Worm (Caenorhabditis elegans) whole organism, young adult: Measurements from ENCODE around the gene Y105C5B.15.
A peak's percentile ranks its signal among the peaks of the same experiment; 100 is the strongest.

Source experiments
- B0019.2 ChIP-seq: fragments of 200-800 bp; sonication (Bioruptor generic); conservative IDR thresholded peaks from 2 replicates; pipeline ENCODE4 v1.3.6; 2022; ENCODE audit warnings: missing genetic modification reagents, missing genetic modification characterization, missing compliant biosample characterization
- B0261.1 ChIP-seq: sonication (generic microtip); optimal IDR thresholded peaks from 2 replicates; lab custom pipeline; 2016; ENCODE audit warnings: mild to moderate bottlenecking, missing genetic modification characterization, moderate library complexity, missing compliant biosample characterization
- D2030.7 ChIP-seq: fragments of 200-800 bp; sonication (Bioruptor generic); IDR thresholded peaks from 2 replicates; pipeline ENCODE4 v1.3.6; 2022; ENCODE audit warnings: missing genetic modification reagents, missing genetic modification characterization, missing compliant biosample characterization
- F49E8.2 ChIP-seq: sonication (generic microtip); optimal IDR thresholded peaks from 3 replicates; lab custom pipeline; 2017; ENCODE audit warnings: missing genetic modification characterization, mild to moderate bottlenecking, missing compliant biosample characterization, antibody characterized with exemption, moderate library complexity; ENCODE audit not compliant: insufficient read depth
- T26A5.8 ChIP-seq: sonication (generic microtip); optimal IDR thresholded peaks from 2 replicates; lab custom pipeline; 2016; ENCODE audit warnings: missing genetic modification characterization, missing compliant biosample characterization
- Y53F4B.3 ChIP-seq: fragments of 200-800 bp; sonication (Bioruptor generic); IDR thresholded peaks from 2 replicates; pipeline ENCODE4 v1.3.6; 2022; ENCODE audit warnings: missing genetic modification reagents, missing genetic modification characterization, missing compliant biosample characterization
- Y53G8AR.9 ChIP-seq: fragments of 200-800 bp; sonication (Bioruptor generic); conservative IDR thresholded peaks from 2 replicates; pipeline ENCODE4 v1.3.6; 2022; ENCODE audit warnings: missing genetic modification reagents, missing genetic modification characterization, missing compliant biosample characterization
- Y79H2A.3 ChIP-seq: fragments of 200-800 bp; sonication (Bioruptor generic); conservative IDR thresholded peaks from 2 replicates; pipeline ENCODE4 v1.3.6; 2022; ENCODE audit warnings: missing genetic modification reagents, missing genetic modification characterization, missing compliant biosample characterization
- Y95B8A.8 ChIP-seq: fragments of 200-800 bp; sonication (Bioruptor generic); IDR thresholded peaks from 2 replicates; pipeline ENCODE4 v1.3.6; 2022; ENCODE audit warnings: missing genetic modification reagents, missing genetic modification characterization, missing compliant biosample characterization
- ama-1 ChIP-seq, 3 experiments: fragments of 150-350 bp in 1 of 3; sonication (generic microtip) in 2 of 3; optimal IDR thresholded peaks; 2 replicates each; lab custom pipeline; 2014 to 2018; ENCODE audit warnings: missing biosample characterization in 2 of 3, missing genetic modification characterization in 2 of 3, missing genetic modification reagents in 2 of 3
- aptf-2 ChIP-seq: fragments of 200-800 bp; sonication (Bioruptor generic); conservative IDR thresholded peaks from 2 replicates; pipeline ENCODE4 v1.3.6; 2022; ENCODE audit warnings: missing genetic modification reagents, missing genetic modification characterization, missing compliant biosample characterization
- attf-5 ChIP-seq: fragments of 200-800 bp; sonication (Bioruptor generic); optimal IDR thresholded peaks from 2 replicates; lab custom pipeline; 2018; ENCODE audit warnings: mild to moderate bottlenecking, missing genetic modification characterization, missing compliant biosample characterization
- attf-6 ChIP-seq: fragments of 200-800 bp; sonication (Bioruptor generic); IDR thresholded peaks from 2 replicates; pipeline ENCODE4 v1.3.6; 2022; ENCODE audit warnings: missing genetic modification reagents, missing genetic modification characterization, missing compliant biosample characterization
- bed-1 ChIP-seq: fragments of 200-800 bp; sonication (Bioruptor generic); IDR thresholded peaks from 2 replicates; pipeline ENCODE4 v1.3.6; 2022; ENCODE audit warnings: missing genetic modification reagents, missing genetic modification characterization, missing compliant biosample characterization
- ccch-3 ChIP-seq: fragments of 200-800 bp; sonication (Bioruptor generic); optimal IDR thresholded peaks from 2 replicates; lab custom pipeline; 2018; ENCODE audit warnings: mild to moderate bottlenecking, missing genetic modification characterization, missing compliant biosample characterization
- ceh-27 ChIP-seq: fragments of 200-800 bp; sonication (Bioruptor generic); optimal IDR thresholded peaks from 2 replicates; lab custom pipeline; 2018; ENCODE audit warnings: mild to moderate bottlenecking, missing genetic modification characterization, moderate library complexity, missing compliant biosample characterization
- ceh-79 ChIP-seq: sonication (generic microtip); optimal IDR thresholded peaks from 2 replicates; lab custom pipeline; 2017; ENCODE audit warnings: mild to moderate bottlenecking, missing genetic modification characterization, missing compliant biosample characterization
- ceh-91 ChIP-seq: fragments of 200-800 bp; sonication (Bioruptor generic); IDR thresholded peaks from 2 replicates; pipeline ENCODE4 v1.3.6; 2022; ENCODE audit warnings: missing genetic modification reagents, missing genetic modification characterization, missing compliant biosample characterization
- chd-7 ChIP-seq: sonication (generic microtip); optimal IDR thresholded peaks from 2 replicates; lab custom pipeline; 2016; ENCODE audit warnings: mild to moderate bottlenecking, missing genetic modification characterization, moderate library complexity, missing compliant biosample characterization
- dox-1 ChIP-seq: fragments of 200-800 bp; sonication (Bioruptor generic); IDR thresholded peaks from 2 replicates; pipeline ENCODE4 v1.3.6; 2022; ENCODE audit warnings: missing genetic modification reagents, missing genetic modification characterization, missing compliant biosample characterization
- efl-1 ChIP-seq: fragments of 150-350 bp; optimal IDR thresholded peaks from 2 replicates; lab custom pipeline; 2014; ENCODE audit warnings: missing biosample characterization, missing genetic modification reagents, missing genetic modification characterization
- egl-18 ChIP-seq: fragments of 200-800 bp; sonication (Bioruptor generic); IDR thresholded peaks from 2 replicates; pipeline ENCODE4 v1.3.6; 2022; ENCODE audit warnings: missing genetic modification reagents, missing genetic modification characterization, missing compliant biosample characterization
- fkh-3 ChIP-seq: sonication (generic microtip); optimal IDR thresholded peaks from 2 replicates; lab custom pipeline; 2016; ENCODE audit warnings: mild to moderate bottlenecking, missing genetic modification characterization, missing compliant biosample characterization
- gei-17 ChIP-seq: fragments of 200-800 bp; sonication (Bioruptor generic); optimal IDR thresholded peaks from 2 replicates; lab custom pipeline; 2018; ENCODE audit warnings: mild to moderate bottlenecking, missing genetic modification characterization, missing compliant biosample characterization
- him-1 ChIP-seq: sonication (generic microtip); optimal IDR thresholded peaks from 2 replicates; lab custom pipeline; 2016; ENCODE audit warnings: missing genotype, missing genetic modification reagents, missing genetic modification characterization, missing compliant biosample characterization
- hlh-12 ChIP-seq: sonication (generic microtip); optimal IDR thresholded peaks from 2 replicates; lab custom pipeline; 2016; ENCODE audit warnings: missing genetic modification characterization, missing compliant biosample characterization
- hmg-1.2 ChIP-seq: fragments of 200-800 bp; sonication (Bioruptor generic); IDR thresholded peaks from 2 replicates; pipeline ENCODE4 v1.3.6; 2022; ENCODE audit warnings: missing genetic modification reagents, missing genetic modification characterization, missing compliant biosample characterization
- hsf-1 ChIP-seq: fragments of 200-800 bp; sonication (Bioruptor generic); IDR thresholded peaks from 2 replicates; pipeline ENCODE4 v1.3.6; 2022; ENCODE audit warnings: missing genetic modification reagents, missing genetic modification characterization, missing compliant biosample characterization
- let-526 ChIP-seq: fragments of 200-800 bp; sonication (Bioruptor generic); IDR thresholded peaks from 2 replicates; pipeline ENCODE4 v1.3.6; 2022; ENCODE audit warnings: missing genetic modification reagents, missing genetic modification characterization, missing compliant biosample characterization
- let-607 ChIP-seq, 2 experiments: fragments of 200-800 bp in 1 of 2; sonication (Bioruptor generic) in 1 of 2; sonication (generic microtip) in 1 of 2; optimal IDR thresholded peaks; 2 replicates each; lab custom pipeline; 2016 to 2018; ENCODE audit warnings: mild to moderate bottlenecking in 2 of 2, missing compliant biosample characterization in 2 of 2, missing genetic modification characterization in 2 of 2, moderate library complexity in 2 of 2, missing genotype in 1 of 2
- lin-26 ChIP-seq: fragments of 200-800 bp; sonication (Bioruptor generic); IDR thresholded peaks from 2 replicates; pipeline ENCODE4 v1.3.6; 2022; ENCODE audit warnings: missing genetic modification reagents, missing genetic modification characterization, missing compliant biosample characterization
- lin-35 ChIP-seq, 3 experiments: fragments of 150-350 bp in 2 of 3; sonication (generic microtip) in 1 of 3; optimal IDR thresholded peaks; 2 replicates each; lab custom pipeline; 2014 to 2018; ENCODE audit warnings: missing biosample characterization in 3 of 3, missing genetic modification characterization in 3 of 3, missing genetic modification reagents in 3 of 3
- lin-40 ChIP-seq: sonication (generic microtip); optimal IDR thresholded peaks from 2 replicates; lab custom pipeline; 2016; ENCODE audit warnings: missing genetic modification characterization, mild to moderate bottlenecking, missing compliant biosample characterization, missing genotype, missing genetic modification reagents
- madf-3 ChIP-seq: fragments of 200-800 bp; sonication (Bioruptor generic); IDR thresholded peaks from 2 replicates; pipeline ENCODE4 v1.3.6; 2022; ENCODE audit warnings: missing genetic modification reagents, missing genetic modification characterization, missing compliant biosample characterization
- mes-4 ChIP-seq: sonication (generic microtip); optimal IDR thresholded peaks from 2 replicates; lab custom pipeline; 2016; ENCODE audit warnings: missing genotype, missing genetic modification characterization, missing compliant biosample characterization
- nhr-80 ChIP-seq: sonication (generic microtip); optimal IDR thresholded peaks from 2 replicates; lab custom pipeline; 2016; ENCODE audit warnings: missing genetic modification characterization, missing compliant biosample characterization
- pha-4 ChIP-seq: fragments of 150-350 bp; sonication (generic microtip); optimal IDR thresholded peaks from 2 replicates; lab custom pipeline; 2014; ENCODE audit warnings: missing biosample characterization, missing genetic modification reagents, missing genetic modification characterization
- rec-8 ChIP-seq, 2 experiments: sonication (generic microtip); optimal IDR thresholded peaks; 2 replicates each; lab custom pipeline; 2016; ENCODE audit warnings: mild to moderate bottlenecking in 2 of 2, missing genetic modification characterization in 2 of 2, missing genetic modification reagents in 2 of 2, missing genotype in 2 of 2, missing biosample characterization in 1 of 2, missing compliant biosample characterization in 1 of 2, moderate library complexity in 1 of 2
- repo-1 ChIP-seq: sonication (generic microtip); optimal IDR thresholded peaks from 2 replicates; lab custom pipeline; 2017; ENCODE audit warnings: mild to moderate bottlenecking, missing genetic modification characterization, missing compliant biosample characterization
- sea-2 ChIP-seq: fragments of 200-800 bp; sonication (Bioruptor generic); IDR thresholded peaks from 2 replicates; pipeline ENCODE4 v1.3.6; 2022; ENCODE audit warnings: missing genetic modification characterization, missing compliant biosample characterization
- snpc-1.1 ChIP-seq: sonication (generic microtip); optimal IDR thresholded peaks from 2 replicates; lab custom pipeline; 2017; ENCODE audit warnings: missing genetic modification characterization, mild to moderate bottlenecking, missing compliant biosample characterization, antibody characterized with exemption, moderate library complexity, missing genotype, missing genetic modification reagents; ENCODE audit not compliant: insufficient read depth
- sptf-2 ChIP-seq: fragments of 200-800 bp; sonication (Bioruptor generic); optimal IDR thresholded peaks from 2 replicates; lab custom pipeline; 2018; ENCODE audit warnings: mild to moderate bottlenecking, missing genetic modification characterization, missing compliant biosample characterization
- tbp1 ChIP-seq: fragments of 200-800 bp; sonication (Bioruptor generic); optimal IDR thresholded peaks from 2 replicates; lab custom pipeline; 2018; ENCODE audit warnings: mild to moderate bottlenecking, missing genetic modification characterization, missing compliant biosample characterization
- unc-130 ChIP-seq: sonication (generic microtip); optimal IDR thresholded peaks from 2 replicates; lab custom pipeline; 2016; ENCODE audit warnings: missing genetic modification reagents, missing genetic modification characterization, missing compliant biosample characterization
- zim-3 ChIP-seq: sonication (generic microtip); optimal IDR thresholded peaks from 2 replicates; lab custom pipeline; 2017; ENCODE audit warnings: mild to moderate bottlenecking, missing genetic modification characterization, moderate library complexity, missing compliant biosample characterization
- ztf-22 ChIP-seq: fragments of 200-800 bp; sonication (Bioruptor generic); optimal IDR thresholded peaks from 2 replicates; lab custom pipeline; 2018; ENCODE audit warnings: mild to moderate bottlenecking, missing genetic modification characterization, moderate library complexity, missing compliant biosample characterization
- ztf-28 ChIP-seq: fragments of 200-800 bp; sonication (Bioruptor generic); IDR thresholded peaks from 2 replicates; pipeline ENCODE4 v1.3.6; 2022; ENCODE audit warnings: missing genetic modification reagents, missing genetic modification characterization, missing compliant biosample characterization
- ztf-6 ChIP-seq: fragments of 200-800 bp; sonication (Bioruptor generic); IDR thresholded peaks from 2 replicates; pipeline ENCODE4 v1.3.6; 2022; ENCODE audit warnings: missing genetic modification reagents, missing genetic modification characterization, missing compliant biosample characterization

Gene Y105C5B.15

ce11 chrIV:15931176-15931575 is 20.6 kb upstream of the Y105C5B.15 start (continued):
- no peak for TF ChIP-seq Y95B8A.8 (GFP tag; lab: Robert Waterston, UW)
- no peak for TF ChIP-seq Y53F4B.3
- TF ChIP-seq B0261.1 (tag; lab: Kevin White, UChicago), result peak; percentile 56
- TF ChIP-seq bed-1 (GFP tag; lab: Robert Waterston, UW), result no peak
- peak; percentile 61 for TF ChIP-seq snpc-1.1 (tag; lab: Kevin White, UChicago)
- peak; percentile 15 for TF ChIP-seq nhr-80 (tag; lab: Kevin White, UChicago)
- no peak for TF ChIP-seq ama-1 (optimal IDR thresholded peaks at IDR 0.05; lab: Kevin White, UChicago)
- TF ChIP-seq ama-1 (GFP tag; optimal IDR thresholded peaks at IDR 0.05; lab: Kevin White, UChicago), result peak in 1 of 2 experiments; percentile 66
- no peak for TF ChIP-seq aptf-2 (GFP tag; lab: Robert Waterston, UW)
- TF ChIP-seq ztf-22 (GFP tag; lab: Kevin White, UChicago), result no peak
- no peak for TF ChIP-seq ccch-3
- no peak for TF ChIP-seq chd-7 (tag; lab: Kevin White, UChicago)
- peak; percentile 21 for TF ChIP-seq lin-40 (tag; lab: Kevin White, UChicago)
- no peak for TF ChIP-seq ztf-28 (GFP tag; lab: Robert Waterston, UW)
- peak; percentile 74 for TF ChIP-seq D2030.7 (GFP tag; lab: Robert Waterston, UW)
- no peak for TF ChIP-seq egl-18 (GFP tag; lab: Robert Waterston, UW)
- TF ChIP-seq pha-4 (tag; lab: Kevin White, UChicago), result no peak
- TF ChIP-seq ceh-27 (GFP tag; lab: Kevin White, UChicago), result peak; percentile 97
- peak in 1 of 2 experiments; percentile 70 for TF ChIP-seq rec-8 (tag; optimal IDR thresholded peaks at IDR 0.05; lab: Kevin White, UChicago)
- peak; percentile 98 for TF ChIP-seq attf-6
- TF ChIP-seq tbp1 (GFP tag; lab: Kevin White, UChicago), result peak; percentile 91
- TF ChIP-seq sea-2 (GFP tag; lab: Robert Waterston, UW), result no peak
- no peak; the same call in 1 of the 2 replicates for TF ChIP-seq dox-1
- TF ChIP-seq attf-5 (GFP tag; lab: Kevin White, UChicago), result peak; percentile 15
- TF ChIP-seq Y79H2A.3 (GFP tag; lab: Robert Waterston, UW), result no peak
- no peak for TF ChIP-seq let-526 (GFP tag; lab: Robert Waterston, UW)
- peak; percentile 17 for TF ChIP-seq mes-4
- TF ChIP-seq unc-130, result no peak
- TF ChIP-seq Y53G8AR.9, result 0 out of 2 replicates have a peak, but pooled peaks have one; percentile 49
- TF ChIP-seq lin-26 (GFP tag; lab: Robert Waterston, UW), result peak; percentile 87
- 0 out of 2 replicates have a peak, but pooled peaks have one; percentile 7 for TF ChIP-seq B0019.2
- no peak for TF ChIP-seq ceh-79 (tag; lab: Kevin White, UChicago)
- TF ChIP-seq fkh-3 (tag; lab: Kevin White, UChicago), result no peak
- no peak for TF ChIP-seq gei-17 (GFP tag; lab: Kevin White, UChicago)
- peak; percentile 33 for TF ChIP-seq F49E8.2 (tag; lab: Kevin White, UChicago)
- TF ChIP-seq sptf-2 (GFP tag; lab: Kevin White, UChicago), result no peak
- TF ChIP-seq hsf-1 (GFP tag; lab: Robert Waterston, UW), result peak; percentile 79
- TF ChIP-seq zim-3 (tag; lab: Kevin White, UChicago), result peak; percentile 78
- TF ChIP-seq repo-1 (tag; lab: Kevin White, UChicago), result peak; percentile 69
- TF ChIP-seq madf-3 (GFP tag; lab: Robert Waterston, UW), result no peak
- no peak for TF ChIP-seq ceh-91
- TF ChIP-seq hlh-12, result no peak
- peak in 1 of 2 experiments; percentile 7 for TF ChIP-seq let-607 (tag; optimal IDR thresholded peaks at IDR 0.05; lab: Kevin White, UChicago)
- peak; percentile 71 for TF ChIP-seq hmg-1.2 (GFP tag; lab: Robert Waterston, UW)
- TF ChIP-seq ztf-6 (GFP tag; lab: Robert Waterston, UW), result no peak
- TF ChIP-seq lin-35 (GFP tag; optimal IDR thresholded peaks at IDR 0.05; lab: Kevin White, UChicago), result no peak
- TF ChIP-seq T26A5.8 (tag; lab: Kevin White, UChicago), result no peak
- peak; percentile 46 for TF ChIP-seq him-1 (tag; lab: Kevin White, UChicago)
- no peak for TF ChIP-seq efl-1 (GFP tag; lab: Kevin White, UChicago)
